Fruit fly (Drosophila melanogaster) whole organism, embryonic: ENCODE data around the gene orion.

Experiments
- B-H2 ChIP-seq: fragments of 200-800 bp; sonication (Bioruptor generic); optimal IDR thresholded peaks from 2 replicates; lab custom pipeline; 2018; ENCODE audit warnings: missing biosample characterization, mild to moderate bottlenecking, missing genetic modification characterization
- BEAF-32 ChIP-seq: fragments of 200-800 bp; sonication (Bioruptor generic); optimal IDR thresholded peaks from 3 replicates; lab custom pipeline; 2017; ENCODE audit warnings: missing biosample characterization, missing genetic modification characterization, mild to moderate bottlenecking, moderate library complexity, missing genetic modification reagents
- CG11695 ChIP-seq: fragments of 200-800 bp; sonication (Bioruptor generic); IDR thresholded peaks from 3 replicates; pipeline ENCODE4 v1.3.6; 2022; ENCODE audit warnings: missing biosample characterization, missing genetic modification characterization
- CG13424 ChIP-seq: fragments of 200-800 bp; sonication (Bioruptor generic); optimal IDR thresholded peaks from 2 replicates; lab custom pipeline; 2019; ENCODE audit warnings: missing biosample characterization, mild to moderate bottlenecking, missing genetic modification characterization, moderate library complexity
- CG15479 ChIP-seq: fragments of 200-800 bp; sonication (Bioruptor generic); optimal IDR thresholded peaks from 3 replicates; lab custom pipeline; 2019; ENCODE audit warnings: missing biosample characterization, mild to moderate bottlenecking, missing genetic modification characterization, moderate library complexity
- CG15696 ChIP-seq: fragments of 200-800 bp; sonication (Bioruptor generic); optimal IDR thresholded peaks from 2 replicates; lab custom pipeline; 2019; ENCODE audit warnings: missing biosample characterization, mild to moderate bottlenecking, missing genetic modification characterization, moderate library complexity
- CG17385 ChIP-seq: fragments of 200-800 bp; sonication (Bioruptor generic); optimal IDR thresholded peaks from 3 replicates; lab custom pipeline; 2018; ENCODE audit warnings: missing biosample characterization, mild to moderate bottlenecking, missing genetic modification characterization
- CG17612 ChIP-seq: fragments of 200-800 bp; sonication (Bioruptor generic); IDR thresholded peaks from 2 replicates; pipeline ENCODE4 v1.3.6; 2022; ENCODE audit warnings: missing biosample characterization, missing genetic modification characterization
- CG1792 ChIP-seq: fragments of 200-800 bp; sonication (Bioruptor generic); optimal IDR thresholded peaks from 2 replicates; lab custom pipeline; 2016; ENCODE audit warnings: missing biosample characterization, missing genetic modification characterization
- CG2120 ChIP-seq: fragments of 200-800 bp; sonication (Bioruptor generic); optimal IDR thresholded peaks from 3 replicates; lab custom pipeline; 2016; ENCODE audit warnings: missing biosample characterization, missing genetic modification characterization
- CG2199 ChIP-seq: fragments of 200-800 bp; sonication (Bioruptor generic); IDR thresholded peaks from 3 replicates; pipeline ENCODE4 v1.3.6; 2022; ENCODE audit warnings: missing biosample characterization, missing genetic modification characterization
- CG30431 ChIP-seq: fragments of 200-800 bp; sonication (Bioruptor generic); optimal IDR thresholded peaks from 2 replicates; lab custom pipeline; 2017; ENCODE audit warnings: missing biosample characterization, missing genetic modification characterization
- CG3065 ChIP-seq: fragments of 200-800 bp; sonication (Bioruptor generic); optimal IDR thresholded peaks from 2 replicates; lab custom pipeline; 2016; ENCODE audit warnings: missing biosample characterization, missing genetic modification characterization
- CG31365 ChIP-seq: fragments of 200-800 bp; sonication (Bioruptor generic); optimal IDR thresholded peaks from 2 replicates; lab custom pipeline; 2018; ENCODE audit warnings: missing biosample characterization, mild to moderate bottlenecking, missing genetic modification characterization
- CG34422 ChIP-seq: fragments of 200-800 bp; sonication (Bioruptor generic); IDR thresholded peaks from 3 replicates; pipeline ENCODE4 v1.3.6; 2022; ENCODE audit warnings: missing biosample characterization, missing genetic modification characterization
- CG3995 ChIP-seq: fragments of 200-800 bp; sonication (Bioruptor generic); optimal IDR thresholded peaks from 3 replicates; lab custom pipeline; 2016; ENCODE audit warnings: missing biosample characterization, missing genetic modification characterization
- CG4617 ChIP-seq: fragments of 200-800 bp; sonication (Bioruptor generic); optimal IDR thresholded peaks from 3 replicates; lab custom pipeline; 2016; ENCODE audit warnings: missing biosample characterization, missing genetic modification characterization, borderline replicate concordance
- CG5180 ChIP-seq: fragments of 200-800 bp; sonication (Bioruptor generic); optimal IDR thresholded peaks from 3 replicates; lab custom pipeline; 2017; ENCODE audit warnings: missing biosample characterization, missing genetic modification characterization, mild to moderate bottlenecking, moderate library complexity, missing genetic modification reagents
- CG6654 ChIP-seq: fragments of 200-800 bp; sonication (Bioruptor generic); optimal IDR thresholded peaks from 2 replicates; lab custom pipeline; 2017; ENCODE audit warnings: missing biosample characterization, mild to moderate bottlenecking, missing genetic modification characterization
- CG6689 ChIP-seq: fragments of 200-800 bp; sonication (Bioruptor generic); IDR thresholded peaks from 2 replicates; pipeline ENCODE4 v1.3.6; 2022; ENCODE audit warnings: missing biosample characterization, missing genetic modification characterization
- CG7271 ChIP-seq: fragments of 200-800 bp; sonication (Bioruptor generic); optimal IDR thresholded peaks from 2 replicates; lab custom pipeline; 2018; ENCODE audit warnings: missing biosample characterization, mild to moderate bottlenecking, missing genetic modification characterization, moderate library complexity
- CG7928 ChIP-seq: fragments of 200-800 bp; sonication (Bioruptor generic); optimal IDR thresholded peaks from 2 replicates; lab custom pipeline; 2017; ENCODE audit warnings: missing biosample characterization, mild to moderate bottlenecking, missing genetic modification characterization
- CG8944 ChIP-seq: fragments of 200-800 bp; sonication (Bioruptor generic); optimal IDR thresholded peaks from 3 replicates; lab custom pipeline; 2016; ENCODE audit warnings: missing biosample characterization, missing genetic modification characterization
- CG9609 ChIP-seq: fragments of 200-800 bp; sonication (Bioruptor generic); optimal IDR thresholded peaks from 3 replicates; lab custom pipeline; 2016; ENCODE audit warnings: missing biosample characterization, missing genetic modification characterization
- CHES-1-like ChIP-seq: fragments of 200-800 bp; sonication (Bioruptor generic); optimal IDR thresholded peaks from 2 replicates; lab custom pipeline; 2016; ENCODE audit warnings: missing biosample characterization, missing genetic modification characterization
- CTCF ChIP-seq: fragments of 200-800 bp; sonication (Bioruptor generic); optimal IDR thresholded peaks from 2 replicates; lab custom pipeline; 2017; ENCODE audit warnings: missing biosample characterization, mild to moderate bottlenecking, missing genetic modification characterization, moderate library complexity
- CoRest ChIP-seq: fragments of 200-800 bp; sonication (Bioruptor generic); optimal IDR thresholded peaks from 3 replicates; lab custom pipeline; 2018; ENCODE audit warnings: missing biosample characterization, mild to moderate bottlenecking, missing genetic modification characterization, moderate library complexity
- Hand ChIP-seq: fragments of 200-800 bp; sonication (Bioruptor generic); optimal IDR thresholded peaks from 2 replicates; lab custom pipeline; 2017; ENCODE audit warnings: mild to moderate bottlenecking, missing biosample characterization, missing genetic modification reagents, missing genetic modification characterization
- Hr3 ChIP-seq: fragments of 200-800 bp; sonication (Bioruptor generic); optimal IDR thresholded peaks from 3 replicates; lab custom pipeline; 2016; ENCODE audit warnings: missing biosample characterization, missing genetic modification characterization
- Nf-YA ChIP-seq: fragments of 200-800 bp; sonication (Bioruptor generic); IDR thresholded peaks from 2 replicates; pipeline ENCODE4 v1.3.6; 2022; ENCODE audit warnings: missing biosample characterization, missing genetic modification characterization
- Six4 ChIP-seq: fragments of 200-800 bp; sonication (Bioruptor generic); optimal IDR thresholded peaks from 2 replicates; lab custom pipeline; 2016; ENCODE audit warnings: missing biosample characterization, missing genetic modification characterization
- Spps ChIP-seq: fragments of 200-800 bp; sonication (Bioruptor generic); optimal IDR thresholded peaks from 2 replicates; lab custom pipeline; 2018; ENCODE audit warnings: missing biosample characterization, mild to moderate bottlenecking, missing genetic modification characterization
- Sry-β ChIP-seq: fragments of 200-800 bp; sonication (Bioruptor generic); optimal IDR thresholded peaks from 2 replicates; lab custom pipeline; 2018; ENCODE audit warnings: missing biosample characterization, mild to moderate bottlenecking, missing genetic modification characterization, moderate library complexity
- Tbp ChIP-seq: fragments of >200 bp; optimal IDR thresholded peaks from 2 replicates; lab custom pipeline; 2018; ENCODE audit warnings: missing biosample characterization, missing genetic modification characterization
- dmrt11E ChIP-seq: fragments of 200-800 bp; sonication (Bioruptor generic); optimal IDR thresholded peaks from 3 replicates; lab custom pipeline; 2018; ENCODE audit warnings: missing biosample characterization, mild to moderate bottlenecking, missing genetic modification characterization, moderate library complexity
- dysf ChIP-seq: fragments of 200-800 bp; sonication (Bioruptor generic); IDR thresholded peaks from 3 replicates; pipeline ENCODE4 v1.3.6; 2022; ENCODE audit warnings: missing biosample characterization, missing genetic modification characterization
- fd96Cb ChIP-seq: fragments of 200-800 bp; sonication (Bioruptor generic); optimal IDR thresholded peaks from 2 replicates; lab custom pipeline; 2018; ENCODE audit warnings: missing biosample characterization, mild to moderate bottlenecking, missing genetic modification characterization, moderate library complexity
- gsb-n ChIP-seq: fragments of 200-800 bp; sonication (Bioruptor generic); optimal IDR thresholded peaks from 3 replicates; lab custom pipeline; 2018; ENCODE audit warnings: missing biosample characterization, mild to moderate bottlenecking, missing genetic modification characterization
- her ChIP-seq: fragments of 200-800 bp; sonication (Bioruptor generic); optimal IDR thresholded peaks from 2 replicates; lab custom pipeline; 2016; ENCODE audit warnings: missing biosample characterization, missing genetic modification characterization
- insv ChIP-seq, 2 experiments: fragments of 200-800 bp; sonication (Bioruptor generic); optimal IDR thresholded peaks; 3 replicates each; lab custom pipeline; 2016 to 2018; ENCODE audit warnings: missing biosample characterization in 2 of 2, missing genetic modification characterization in 2 of 2
- mam ChIP-seq: fragments of 200-800 bp; sonication (Bioruptor generic); optimal IDR thresholded peaks from 3 replicates; lab custom pipeline; 2016; ENCODE audit warnings: missing biosample characterization, missing genetic modification characterization
- nau ChIP-seq: fragments of 200-800 bp; sonication (Bioruptor generic); optimal IDR thresholded peaks from 3 replicates; lab custom pipeline; 2017; ENCODE audit warnings: missing biosample characterization, mild to moderate bottlenecking, missing genetic modification characterization, missing genetic modification reagents
- row ChIP-seq: fragments of 200-800 bp; sonication (Bioruptor generic); IDR thresholded peaks from 3 replicates; pipeline ENCODE4 v1.3.6; 2022; ENCODE audit warnings: missing biosample characterization, missing genetic modification characterization
- sens ChIP-seq: fragments of 200-800 bp; sonication (Bioruptor generic); peaks from one replicate; lab custom pipeline; 2016; ENCODE audit warnings: missing biosample characterization, missing genetic modification characterization
- sens-2 ChIP-seq: fragments of 200-800 bp; sonication (Bioruptor generic); IDR thresholded peaks from 2 replicates; pipeline ENCODE4 v1.3.6; 2022; ENCODE audit warnings: missing biosample characterization, missing genetic modification characterization
- slou ChIP-seq: fragments of 200-800 bp; sonication (Bioruptor generic); optimal IDR thresholded peaks from 3 replicates; lab custom pipeline; 2016; ENCODE audit warnings: missing biosample characterization, missing genetic modification characterization
- trem ChIP-seq: fragments of 200-800 bp; optimal IDR thresholded peaks from 3 replicates; lab custom pipeline; 2019; ENCODE audit warnings: missing biosample characterization, mild to moderate bottlenecking, missing genetic modification characterization, moderate library complexity
- trh ChIP-seq: fragments of 200-800 bp; sonication (Bioruptor generic); optimal IDR thresholded peaks from 2 replicates; lab custom pipeline; 2016; ENCODE audit warnings: missing biosample characterization, missing genetic modification characterization
- wdn ChIP-seq: fragments of 200-800 bp; sonication (Bioruptor generic); IDR thresholded peaks from 2 replicates; pipeline ENCODE4 v1.3.6; 2022; ENCODE audit warnings: missing biosample characterization, missing genetic modification characterization
- zen ChIP-seq: fragments of 200-800 bp; sonication (Bioruptor generic); optimal IDR thresholded peaks from 3 replicates; lab custom pipeline; 2018; ENCODE audit warnings: missing biosample characterization, mild to moderate bottlenecking, missing genetic modification characterization, moderate library complexity

orion gene

DNA sequence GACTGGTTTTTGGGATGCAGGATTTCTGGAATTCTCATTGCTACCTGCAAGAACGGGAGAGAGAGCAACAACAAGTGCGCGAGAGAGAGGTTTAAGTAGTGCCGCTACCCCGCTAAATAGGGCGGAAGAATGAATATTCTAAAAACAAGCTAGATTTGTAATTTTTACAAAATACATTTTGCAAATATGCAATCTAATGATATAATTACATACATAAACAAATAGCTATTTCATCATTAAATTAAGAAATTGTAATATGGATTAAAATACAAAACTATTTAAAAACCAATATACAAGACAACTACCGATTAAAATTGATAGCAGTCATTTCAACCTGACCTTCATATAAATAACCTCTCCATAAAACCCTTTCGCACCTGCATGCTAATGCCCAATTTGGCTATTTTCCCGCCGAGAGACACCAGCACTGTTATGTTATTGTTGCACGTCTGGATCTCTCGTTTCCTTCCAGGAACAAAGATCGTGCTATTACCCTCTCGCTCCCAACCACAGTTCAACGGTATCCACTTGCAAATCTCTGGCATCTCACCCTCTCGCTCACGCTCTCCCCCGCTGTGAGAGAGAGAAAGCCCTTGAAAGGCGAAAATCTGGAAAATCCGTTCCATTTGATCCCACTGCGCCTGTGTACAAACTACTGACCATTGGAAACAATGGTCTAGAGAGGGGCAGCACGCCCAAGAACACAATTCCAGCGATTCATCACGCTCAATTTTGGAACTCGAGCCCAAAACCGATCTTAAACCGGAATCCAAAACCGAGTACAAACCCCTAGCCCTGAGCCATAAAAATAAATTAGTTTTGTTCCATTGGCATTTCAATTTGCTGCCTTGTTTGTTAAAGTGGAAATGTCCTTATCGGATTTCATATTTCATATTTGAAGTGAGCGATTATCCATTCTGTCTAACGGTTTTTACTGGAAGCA lies 54.8 kb downstream of the orion start, which contains the start of gene Nek2 (continued):
- TF ChIP-seq Hand (GFP tag; lab: Kevin White, UChicago) (no peak), CG13424 (tag; lab: Kevin White, UChicago) (no peak), CG31365 (no peak), CG8944 (no peak), CHES-1-like (GFP tag; lab: Kevin White, UChicago) (no peak), Nf-YA (GFP tag; lab: Robert Waterston, UW) (no peak), CG7271 (tag; lab: Kevin White, UChicago) (no peak), CG2120 (GFP tag; lab: Kevin White, UChicago) (no peak), CG6689 (GFP tag; lab: Robert Waterston, UW) (no peak), CTCF (no peak), Tbp (GFP tag; lab: Kevin White, UChicago) (no peak), trem (tag; lab: Kevin White, UChicago) (no peak), her (GFP tag; lab: Kevin White, UChicago) (no peak), CG4617 (GFP tag; lab: Kevin White, UChicago) (no peak), dmrt11E (tag; lab: Kevin White, UChicago) (peak; percentile 17), slou (GFP tag; lab: Kevin White, UChicago) (no peak), B-H2 (no peak), gsb-n (no peak), trh (GFP tag; lab: Kevin White, UChicago) (no peak), CG30431 (GFP tag; lab: Kevin White, UChicago) (no peak), CG15479 (GFP tag; lab: Kevin White, UChicago) (peak; percentile 47), Sry-β (GFP tag; lab: Kevin White, UChicago) (peak; percentile 89), sens (GFP tag; lab: Kevin White, UChicago) (peak; percentile 11), mam (GFP tag; lab: Kevin White, UChicago) (no peak), CG9609 (GFP tag; lab: Kevin White, UChicago) (no peak), CG17612 (no peak), CG7928 (GFP tag; lab: Kevin White, UChicago) (no peak), zen (peak; percentile 31), CG15696 (tag; lab: Kevin White, UChicago) (no peak), CG6654 (no peak), row (GFP tag; lab: Robert Waterston, UW) (peak; percentile 67), Hr3 (no peak), CG1792 (no peak), dysf (GFP tag; lab: Robert Waterston, UW) (no peak), CG3995 (no peak), CG34422 (no peak), Six4 (GFP tag; lab: Kevin White, UChicago) (no peak), insv (GFP tag; optimal IDR thresholded peaks at IDR 0.05; lab: Kevin White, UChicago) (peak in 1 of 2 experiments; percentile 77), CG3065 (GFP tag; lab: Kevin White, UChicago) (no peak), Spps (tag; lab: Kevin White, UChicago) (no peak), CG11695 (GFP tag; lab: Robert Waterston, UW) (no peak), CoRest (tag; lab: Kevin White, UChicago) (no peak), wdn (no peak), sens-2 (GFP tag; lab: Robert Waterston, UW) (no peak), CG5180 (GFP tag; lab: Kevin White, UChicago) (no peak), nau (GFP tag; lab: Kevin White, UChicago) (no peak), CG2199 (GFP tag; lab: Robert Waterston, UW) (0 out of 3 replicates have a peak, but pooled peaks have one; percentile 37), CG17385 (GFP tag; lab: Kevin White, UChicago) (no peak), BEAF-32 (GFP tag; lab: Kevin White, UChicago) (no peak), fd96Cb (tag; lab: Kevin White, UChicago) (no peak)
